Worm (Caenorhabditis elegans) whole organism, L2 larva: ENCODE data around the gene D1069.3.

Source experiments
- aly-2 ChIP-seq: fragments of 150-350 bp; optimal IDR thresholded peaks from 2 replicates; lab custom pipeline; 2014; ENCODE audit warnings: missing biosample characterization, missing genetic modification characterization
- nhr-11 ChIP-seq: fragments of 150-350 bp; optimal IDR thresholded peaks from 2 replicates; lab custom pipeline; 2014; ENCODE audit warnings: missing biosample characterization, missing genetic modification characterization

DNA sequence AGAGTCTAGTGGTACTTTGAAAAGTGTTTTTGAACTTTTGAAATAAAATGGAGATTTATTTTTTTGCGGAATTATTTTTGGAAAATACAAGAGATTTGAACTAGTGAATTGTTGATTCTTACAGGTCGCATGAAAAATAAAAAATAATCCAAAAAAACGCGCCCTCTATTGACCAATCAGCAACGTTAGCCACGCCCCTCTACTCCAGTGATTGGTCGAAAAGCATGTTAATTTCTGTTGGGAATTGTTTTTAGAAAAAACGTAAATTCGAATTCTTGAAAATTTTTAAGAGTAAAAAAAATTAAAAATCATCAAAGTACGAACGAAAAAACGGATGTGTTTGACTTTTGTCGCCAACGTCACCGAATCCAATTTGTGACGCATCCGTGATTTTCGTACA lies 22.7 kb upstream of the D1069.3 start:
- no peak for TF ChIP-seq nhr-11 (tag; lab: Kevin White, UChicago)
- no peak for TF ChIP-seq aly-2 (tag; lab: Kevin White, UChicago)
